Fruit fly (Drosophila melanogaster): ENCODE data around the gene Ufsp2.

Ufsp2 gene

dm6 chr3L:15624944-15625610 is 48.7 kb downstream of the Ufsp2 start:
- TF ChIP-seq CG17801 (GFP tag; optimal IDR thresholded peaks at IDR 0.05; ENCODE audit: partially characterized antibody), result no peak

dm6 chr3L:15625676-15626414 is 49.5 kb downstream of the Ufsp2 start:
- peak; percentile 92 for TF ChIP-seq CG17801 (GFP tag; optimal IDR thresholded peaks at IDR 0.05; ENCODE audit: partially characterized antibody)

dm6 chr3L:15627295-15627694 is 50.9 kb downstream of the Ufsp2 start:
- no peak for TF ChIP-seq CG17801 (GFP tag; optimal IDR thresholded peaks at IDR 0.05; ENCODE audit: partially characterized antibody)
